Fruit fly (Drosophila melanogaster) whole organism, embryonic: Measurements from ENCODE around the gene car.

Experiments used
- Awh ChIP-seq: fragments of 200-800 bp; sonication (Bioruptor generic); IDR thresholded peaks from 2 replicates; pipeline ENCODE4, ENCODE4 v1.3.6; 2022; ENCODE audit warnings: missing biosample characterization, missing genetic modification characterization
- CG8089 ChIP-seq: fragments of 200-800 bp; sonication (Bioruptor generic); optimal IDR thresholded peaks from 3 replicates; lab custom pipeline; 2016; ENCODE audit warnings: missing biosample characterization, missing genetic modification characterization
- CG8478 ChIP-seq: fragments of >200 bp; optimal IDR thresholded peaks from 2 replicates; lab custom pipeline; 2018
- Eip74EF ChIP-seq, 2 experiments: fragments of 200-800 bp in 1 of 2; fragments of >200 bp in 1 of 2; sonication (Bioruptor generic) in 1 of 2; optimal IDR thresholded peaks; 2 replicates each; lab custom pipeline; 2017 to 2019; ENCODE audit warnings: missing biosample characterization in 2 of 2, missing genetic modification characterization in 2 of 2, mild to moderate bottlenecking in 1 of 2, moderate library complexity in 1 of 2
- Elba2 ChIP-seq: fragments of 200-800 bp; sonication (Bioruptor generic); optimal IDR thresholded peaks from 3 replicates; lab custom pipeline; 2016; ENCODE audit warnings: missing biosample characterization, missing genetic modification characterization
- Optix ChIP-seq: fragments of 200-800 bp; sonication (Bioruptor generic); IDR thresholded peaks from 3 replicates; pipeline ENCODE4 v1.3.6; 2022; ENCODE audit warnings: missing biosample characterization, missing genetic modification characterization
- Rx ChIP-seq: fragments of 200-800 bp; sonication (Bioruptor generic); IDR thresholded peaks from 2 replicates; pipeline ENCODE4 v1.3.6; 2022; ENCODE audit warnings: missing biosample characterization, missing genetic modification characterization
- ap ChIP-seq: fragments of 200-800 bp; sonication (Bioruptor generic); IDR thresholded peaks from 2 replicates; pipeline ENCODE4 v1.3.6; 2022; ENCODE audit warnings: missing biosample characterization, missing genetic modification characterization
- bowl ChIP-seq: fragments of 200-800 bp; sonication (Bioruptor generic); IDR thresholded peaks from 2 replicates; pipeline ENCODE4 v1.3.6; 2022; ENCODE audit warnings: missing biosample characterization, missing genetic modification characterization
- cg ChIP-seq: fragments of 200-800 bp; sonication (Bioruptor generic); optimal IDR thresholded peaks from 3 replicates; lab custom pipeline; 2019; ENCODE audit warnings: missing biosample characterization, mild to moderate bottlenecking, missing genetic modification characterization, moderate library complexity
- crp ChIP-seq, 2 experiments: fragments of 200-800 bp; sonication (Bioruptor generic); optimal IDR thresholded peaks; 2 replicates in 1 of 2; 3 replicates in 1 of 2; lab custom pipeline; 2017; ENCODE audit warnings: missing biosample characterization in 2 of 2, missing genetic modification characterization in 2 of 2, mild to moderate bottlenecking in 1 of 2, moderate library complexity in 1 of 2
- fd96Cb ChIP-seq: fragments of 200-800 bp; sonication (Bioruptor generic); optimal IDR thresholded peaks from 2 replicates; lab custom pipeline; 2018; ENCODE audit warnings: missing biosample characterization, mild to moderate bottlenecking, missing genetic modification characterization, moderate library complexity
- pum ChIP-seq: fragments of 200-800 bp; sonication (Bioruptor generic); optimal IDR thresholded peaks from 2 replicates; lab custom pipeline; 2016; ENCODE audit warnings: missing biosample characterization, missing genetic modification characterization
- ttk ChIP-seq: fragments of 200-800 bp; sonication (Bioruptor generic); IDR thresholded peaks from 2 replicates; pipeline ENCODE4 v2.1.2; 2022; ENCODE audit warnings: missing biosample characterization, missing genetic modification characterization

dm6 chrX:19613473-19613872, 47.7 kb downstream of the car start:
- no peak for TF ChIP-seq CG8478
- TF ChIP-seq bowl (GFP tag; lab: Robert Waterston, UW) = 0 out of 2 replicates have a peak, but pooled peaks have one; percentile 10
- 0 out of 2 replicates have a peak, but pooled peaks have one; percentile 9 for TF ChIP-seq ap (GFP tag; lab: Robert Waterston, UW)
- no peak for TF ChIP-seq Elba2 (GFP tag; lab: Kevin White, UChicago)
- peak; percentile 30; the same call in 1 of the 2 replicates for TF ChIP-seq Awh (GFP tag; lab: Robert Waterston, UW)
- TF ChIP-seq pum (GFP tag; lab: Kevin White, UChicago) = no peak
- TF ChIP-seq Rx (GFP tag; lab: Robert Waterston, UW) = no peak
- no peak for TF ChIP-seq CG8089 (GFP tag; lab: Kevin White, UChicago)
- TF ChIP-seq crp (GFP tag; optimal IDR thresholded peaks at IDR 0.05; lab: Kevin White, UChicago) = peak; percentile 28 to 89
- TF ChIP-seq ttk (GFP tag; lab: Robert Waterston, UW) = no peak
- no peak for TF ChIP-seq Optix
- no peak for TF ChIP-seq fd96Cb
- TF ChIP-seq cg = no peak
- TF ChIP-seq Eip74EF (GFP tag; optimal IDR thresholded peaks at IDR 0.05; lab: Kevin White, UChicago) = peak in 1 of 2 experiments; percentile 32
